Worm (Caenorhabditis elegans) whole organism, late embryonic: Measurements from ENCODE around the gene kcnl-4.

Experiments
- K02D7.2 ChIP-seq: sonication (generic microtip); optimal IDR thresholded peaks from 2 replicates; lab custom pipeline; 2017; ENCODE audit warnings: mild to moderate bottlenecking, missing genetic modification characterization, missing compliant biosample characterization
- Y22D7AL.16 ChIP-seq: sonication (generic microtip); optimal IDR thresholded peaks from 2 replicates; lab custom pipeline; 2016; ENCODE audit warnings: missing genetic modification characterization, missing compliant biosample characterization
- ahr-1 ChIP-seq: sonication (generic microtip); optimal IDR thresholded peaks from 2 replicates; lab custom pipeline; 2016; ENCODE audit warnings: missing genetic modification characterization, missing compliant biosample characterization
- ceh-18 ChIP-seq: sonication (generic microtip); optimal IDR thresholded peaks from 2 replicates; lab custom pipeline; 2016; ENCODE audit warnings: missing genetic modification characterization, missing compliant biosample characterization
- ceh-19 ChIP-seq: fragments of 200-800 bp; sonication (Bioruptor generic); optimal IDR thresholded peaks from 2 replicates; lab custom pipeline; 2018; ENCODE audit warnings: mild to moderate bottlenecking, missing genetic modification characterization, missing compliant biosample characterization
- ceh-24 ChIP-seq: sonication (generic microtip); optimal IDR thresholded peaks from 2 replicates; lab custom pipeline; 2016; ENCODE audit warnings: mild to moderate bottlenecking, missing genetic modification characterization, missing compliant biosample characterization
- ceh-30 ChIP-seq: fragments of 150-350 bp; optimal IDR thresholded peaks from 2 replicates; lab custom pipeline; 2014; ENCODE audit warnings: missing biosample characterization, missing genetic modification characterization
- ceh-34 ChIP-seq: sonication (generic microtip); optimal IDR thresholded peaks from 2 replicates; lab custom pipeline; 2016; ENCODE audit warnings: mild to moderate bottlenecking, missing genetic modification characterization, missing compliant biosample characterization
- ceh-45 ChIP-seq: fragments of 200-800 bp; sonication (Bioruptor generic); IDR thresholded peaks from 2 replicates; pipeline ENCODE4 v1.3.6; 2022; ENCODE audit warnings: missing genetic modification reagents, missing genetic modification characterization, missing compliant biosample characterization
- ceh-48 ChIP-seq: sonication (generic microtip); optimal IDR thresholded peaks from 2 replicates; lab custom pipeline; 2016; ENCODE audit warnings: missing genetic modification characterization, inconsistent platforms, missing compliant biosample characterization
- dmd-4 ChIP-seq: sonication (generic microtip); optimal IDR thresholded peaks from 2 replicates; lab custom pipeline; 2016; ENCODE audit warnings: borderline replicate concordance, missing genetic modification characterization, missing compliant biosample characterization
- dve-1 ChIP-seq: sonication (generic microtip); optimal IDR thresholded peaks from 2 replicates; lab custom pipeline; 2017; ENCODE audit warnings: antibody characterized with exemption, mild to moderate bottlenecking, missing genetic modification characterization, missing compliant biosample characterization
- elt-2 ChIP-seq: sonication (generic microtip); optimal IDR thresholded peaks from 2 replicates; lab custom pipeline; 2016; ENCODE audit warnings: missing genetic modification reagents, missing genetic modification characterization, missing compliant biosample characterization
- eyg-1 ChIP-seq: sonication (generic microtip); optimal IDR thresholded peaks from 2 replicates; lab custom pipeline; 2016; ENCODE audit warnings: missing genotype, missing genetic modification characterization, missing compliant biosample characterization
- fax-1 ChIP-seq: sonication (generic microtip); optimal IDR thresholded peaks from 2 replicates; lab custom pipeline; 2016; ENCODE audit warnings: missing genotype, missing genetic modification characterization, missing compliant biosample characterization
- fkh-10 ChIP-seq: fragments of 150-350 bp; optimal IDR thresholded peaks from 2 replicates; lab custom pipeline; 2014; ENCODE audit warnings: missing biosample characterization, missing genetic modification reagents, missing genetic modification characterization
- fkh-6 ChIP-seq: sonication (generic microtip); optimal IDR thresholded peaks from 2 replicates; lab custom pipeline; 2016; ENCODE audit warnings: missing genetic modification characterization, missing compliant biosample characterization
- gmeb-2 ChIP-seq: sonication (generic microtip); optimal IDR thresholded peaks from 2 replicates; lab custom pipeline; 2016; ENCODE audit warnings: missing genetic modification characterization, inconsistent platforms, missing compliant biosample characterization
- hlh-6 ChIP-seq: sonication (generic microtip); optimal IDR thresholded peaks from 2 replicates; lab custom pipeline; 2016; ENCODE audit warnings: missing genotype, missing genetic modification characterization, missing compliant biosample characterization
- lim-6 ChIP-seq: sonication (generic microtip); optimal IDR thresholded peaks from 2 replicates; lab custom pipeline; 2016; ENCODE audit warnings: missing genetic modification characterization, missing compliant biosample characterization
- lin-11 ChIP-seq: fragments of 200-800 bp; sonication (Bioruptor generic); optimal IDR thresholded peaks from 2 replicates; lab custom pipeline; 2018; ENCODE audit warnings: mild to moderate bottlenecking, missing genetic modification characterization, missing compliant biosample characterization
- madf-2 ChIP-seq: sonication (generic microtip); optimal IDR thresholded peaks from 2 replicates; lab custom pipeline; 2017; ENCODE audit warnings: missing genetic modification characterization, missing compliant biosample characterization
- nfya-1 ChIP-seq: sonication (generic microtip); optimal IDR thresholded peaks from 2 replicates; lab custom pipeline; 2017; ENCODE audit warnings: missing genetic modification characterization, mild to moderate bottlenecking, missing compliant biosample characterization, antibody characterized with exemption, moderate library complexity
- nhr-232 ChIP-seq: sonication (generic microtip); optimal IDR thresholded peaks from 2 replicates; lab custom pipeline; 2016; ENCODE audit warnings: missing genetic modification characterization, missing compliant biosample characterization
- pat-9 ChIP-seq: fragments of 200-800 bp; sonication (Bioruptor generic); optimal IDR thresholded peaks from 2 replicates; lab custom pipeline; 2018; ENCODE audit warnings: mild to moderate bottlenecking, missing genetic modification characterization, moderate library complexity, missing compliant biosample characterization
- pax-1 ChIP-seq: fragments of 150-350 bp; optimal IDR thresholded peaks from 2 replicates; lab custom pipeline; 2014; ENCODE audit warnings: missing biosample characterization, missing genetic modification characterization
- pha-2 ChIP-seq: sonication (generic microtip); optimal IDR thresholded peaks from 2 replicates; lab custom pipeline; 2017; ENCODE audit warnings: mild to moderate bottlenecking, missing genetic modification characterization, missing compliant biosample characterization
- pha-4 ChIP-seq: fragments of 150-350 bp; optimal IDR thresholded peaks from 2 replicates; lab custom pipeline; 2018; ENCODE audit warnings: missing biosample characterization, missing genetic modification reagents, missing genetic modification characterization
- rnt-1 ChIP-seq: sonication (generic microtip); optimal IDR thresholded peaks from 2 replicates; lab custom pipeline; 2016; ENCODE audit warnings: missing genetic modification characterization, missing compliant biosample characterization
- sdc-2 ChIP-seq: sonication (generic microtip); optimal IDR thresholded peaks from 2 replicates; lab custom pipeline; 2016; ENCODE audit warnings: missing genotype, missing genetic modification characterization, missing compliant biosample characterization
- sox-2 ChIP-seq: fragments of 200-800 bp; sonication (Bioruptor generic); IDR thresholded peaks from 2 replicates; pipeline ENCODE4 v1.3.6; 2022; ENCODE audit warnings: missing genetic modification reagents, missing genetic modification characterization, missing compliant biosample characterization
- sox-4 ChIP-seq: sonication (generic microtip); optimal IDR thresholded peaks from 2 replicates; lab custom pipeline; 2017; ENCODE audit warnings: mild to moderate bottlenecking, missing genetic modification characterization, inconsistent platforms, missing compliant biosample characterization
- tbx-7 ChIP-seq: sonication (generic microtip); optimal IDR thresholded peaks from 2 replicates; lab custom pipeline; 2016; ENCODE audit warnings: missing genotype, missing genetic modification characterization, missing compliant biosample characterization
- unc-3 ChIP-seq, 2 experiments: fragments of 200-800 bp in 1 of 2; sonication (Bioruptor generic) in 1 of 2; sonication (generic microtip) in 1 of 2; conservative IDR thresholded peaks in 1 of 2; optimal IDR thresholded peaks in 1 of 2; 2 replicates each; pipeline versions ENCODE4 v1.3.6 to Lab custom; 2016 to 2022; ENCODE audit warnings: missing compliant biosample characterization in 2 of 2, missing genetic modification characterization in 2 of 2, missing genetic modification reagents in 1 of 2
- unc-42 ChIP-seq: sonication (generic microtip); optimal IDR thresholded peaks from 2 replicates; lab custom pipeline; 2016; ENCODE audit warnings: missing genotype, missing genetic modification characterization, missing compliant biosample characterization
- unc-55 ChIP-seq: sonication (generic microtip); optimal IDR thresholded peaks from 2 replicates; lab custom pipeline; 2017; ENCODE audit warnings: missing biosample characterization, missing genetic modification reagents, missing genetic modification characterization

Gene kcnl-4

DNA sequence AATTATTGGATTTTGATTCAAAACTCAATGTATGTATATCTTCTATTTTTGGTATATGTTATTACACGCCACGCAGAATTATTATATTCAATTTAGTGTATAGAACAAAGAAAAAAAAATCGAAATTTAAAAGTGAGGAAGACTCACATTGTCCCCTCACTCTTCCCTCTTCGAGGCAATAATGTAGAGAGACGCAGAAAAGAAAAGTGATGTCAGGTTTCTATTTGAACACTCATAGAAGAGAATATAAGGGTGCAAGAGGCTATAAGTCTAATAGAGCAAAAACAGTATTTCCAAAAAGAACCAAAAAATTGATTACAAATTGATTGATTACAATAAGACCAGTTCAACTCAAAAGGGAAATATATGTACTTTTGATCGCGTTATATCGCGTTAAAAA, 17.6 kb downstream of the kcnl-4 start:
- TF ChIP-seq unc-3 (GFP tag; conservative IDR thresholded peaks at IDR 0.05; lab: Robert Waterston, UW) (no peak), unc-3 (tag; optimal IDR thresholded peaks at IDR 0.05; lab: Kevin White, UChicago) (no peak), ceh-34 (tag; lab: Kevin White, UChicago) (peak; percentile 66)

DNA sequence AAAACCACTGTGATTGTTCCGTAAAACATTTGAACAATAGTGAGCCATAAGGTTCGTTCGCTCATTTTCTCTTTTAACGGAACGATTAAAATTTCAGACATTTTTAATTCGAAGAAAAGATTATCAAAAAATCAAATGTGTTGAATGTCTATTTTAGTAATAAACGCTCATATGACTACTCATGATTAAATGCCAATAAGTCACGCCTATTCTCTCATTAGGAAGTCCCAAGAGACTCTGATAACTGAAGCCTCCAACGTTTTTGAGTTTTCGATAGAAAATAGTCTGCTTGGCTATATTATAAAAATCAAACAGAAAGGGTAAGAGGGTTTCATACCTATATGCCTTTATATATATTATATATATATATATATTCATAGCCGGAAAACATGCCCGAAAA, 25.3 kb downstream of the kcnl-4 start, which contains the start of gene srg-47:
TSS of gene srg-47 (minus strand) at position 101 of the 400 bp plus-strand sequence.
- TF ChIP-seq pax-1 (tag; lab: Kevin White, UChicago) = no peak
- TF ChIP-seq gmeb-2 (tag; lab: Kevin White, UChicago) = no peak
- TF ChIP-seq K02D7.2 (tag; lab: Kevin White, UChicago) = no peak
- no peak for TF ChIP-seq ceh-30
- no peak for TF ChIP-seq pat-9 (tag; lab: Kevin White, UChicago)
- TF ChIP-seq ahr-1 (tag; lab: Kevin White, UChicago) = no peak
- no peak for TF ChIP-seq ceh-24 (tag; lab: Kevin White, UChicago)
- no peak for TF ChIP-seq lim-6 (tag; lab: Kevin White, UChicago)
- TF ChIP-seq Y22D7AL.16 (tag; lab: Kevin White, UChicago) = no peak
- TF ChIP-seq ceh-45 (GFP tag; lab: Robert Waterston, UW) = no peak
- no peak for TF ChIP-seq ceh-48 (tag; lab: Kevin White, UChicago)

DNA sequence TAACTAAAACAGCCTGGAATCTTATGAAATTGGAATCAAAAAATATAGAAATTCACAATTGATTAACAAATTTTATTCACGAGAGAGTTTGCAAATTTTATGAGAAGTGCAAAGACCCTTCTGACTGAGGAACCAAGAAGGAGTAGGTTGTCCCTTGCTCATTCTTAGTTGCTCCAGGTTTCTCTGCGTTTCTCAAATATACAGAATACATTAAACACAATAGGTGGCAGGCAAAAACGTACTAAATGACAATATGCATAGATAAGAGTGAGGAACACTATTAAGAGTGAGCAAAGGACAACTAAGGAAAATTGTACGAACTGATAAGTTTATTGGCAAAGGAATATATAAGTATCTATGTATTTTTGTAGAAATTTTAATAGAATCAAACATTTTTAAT, 27.8 kb downstream of the kcnl-4 start, which contains the start of gene C53A5.9:
TSS of gene C53A5.9 (minus strand) at position 101 of the 400 bp plus-strand sequence.
- TF ChIP-seq nfya-1 = no peak
- TF ChIP-seq fkh-10 (GFP tag; lab: Kevin White, UChicago) = no peak
- no peak for TF ChIP-seq eyg-1 (tag; lab: Kevin White, UChicago)
- no peak for TF ChIP-seq sox-4 (tag; lab: Kevin White, UChicago)
- TF ChIP-seq dve-1 (tag; lab: Kevin White, UChicago) = no peak
- no peak for TF ChIP-seq ceh-19 (GFP tag; lab: Kevin White, UChicago)
- TF ChIP-seq ceh-18 (tag; lab: Kevin White, UChicago) = no peak
- TF ChIP-seq pha-2 (tag; lab: Kevin White, UChicago) = no peak
- TF ChIP-seq fax-1 (tag; lab: Kevin White, UChicago) = no peak
- TF ChIP-seq hlh-6 (tag; lab: Kevin White, UChicago) = no peak

DNA sequence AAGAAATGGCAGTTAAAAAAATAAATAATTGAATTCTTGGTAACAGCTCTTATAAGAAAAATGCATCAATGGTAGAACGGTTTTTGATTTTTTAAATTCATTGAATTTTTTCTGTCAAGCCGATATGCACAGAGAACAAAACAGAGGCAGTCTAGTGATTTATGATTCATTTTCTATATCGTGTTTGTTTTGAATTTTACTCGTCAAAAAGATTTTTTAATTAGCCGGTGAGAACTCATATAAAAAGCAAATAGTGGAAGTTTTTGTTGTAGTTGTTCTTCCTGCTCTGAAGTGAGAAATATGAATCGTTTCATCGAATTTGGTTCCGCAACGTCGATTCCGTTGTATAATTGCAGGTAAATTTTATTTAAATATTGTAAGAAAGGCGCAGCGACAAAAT, 28.4 kb downstream of the kcnl-4 start, which contains the start of gene srt-32:
TSS of gene srt-32 (plus strand) at position 301 of the 400 bp plus-strand sequence.
- no peak for TF ChIP-seq unc-55 (GFP tag; lab: Kevin White, UChicago)
- no peak for TF ChIP-seq madf-2 (tag; lab: Kevin White, UChicago)
- no peak for TF ChIP-seq fkh-6 (tag; lab: Kevin White, UChicago)
- TF ChIP-seq lin-11 (tag; lab: Kevin White, UChicago) = no peak
- TF ChIP-seq nhr-232 (tag; lab: Kevin White, UChicago) = no peak

DNA sequence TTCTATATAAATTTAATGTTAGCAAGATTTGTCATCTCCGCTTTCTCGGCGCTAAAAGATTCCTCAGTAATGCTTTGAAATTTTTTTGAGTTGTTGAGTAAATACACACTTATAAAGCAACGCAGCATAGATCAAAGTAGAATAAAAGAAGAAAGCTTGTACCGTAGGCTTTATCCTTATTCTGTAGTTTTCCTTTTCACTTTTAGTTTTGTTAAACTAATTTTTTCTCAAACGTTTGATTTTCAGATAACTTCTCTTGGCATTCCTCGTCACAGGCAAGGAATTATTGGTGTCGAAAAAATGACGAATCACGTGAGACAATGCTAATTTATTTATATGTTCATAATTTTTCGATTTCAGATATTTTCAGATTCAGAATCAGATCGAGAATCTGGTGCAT, 31.7 kb downstream of the kcnl-4 start, which contains the start of gene C53A5.11:
TSS of gene C53A5.11 (plus strand) at position 301 of the 400 bp plus-strand sequence.
- TF ChIP-seq dmd-4 (tag; lab: Kevin White, UChicago) (no peak), sox-2 (no peak), elt-2 (tag; lab: Kevin White, UChicago) (no peak), sdc-2 (tag; lab: Kevin White, UChicago) (no peak), pha-2 (tag; lab: Kevin White, UChicago) (no peak), sox-4 (tag; lab: Kevin White, UChicago) (no peak), unc-42 (tag; lab: Kevin White, UChicago) (no peak), ceh-18 (tag; lab: Kevin White, UChicago) (no peak), rnt-1 (no peak), pha-4 (tag; lab: Kevin White, UChicago) (no peak), tbx-7 (tag; lab: Kevin White, UChicago) (no peak), fkh-10 (GFP tag; lab: Kevin White, UChicago) (no peak), ceh-45 (GFP tag; lab: Robert Waterston, UW) (no peak)
